Worm (Caenorhabditis elegans) whole organism, L2 larva: ENCODE results near the gene kdin-1.

Source experiments
- C34F6.9 ChIP-seq: fragments of 150-350 bp; optimal IDR thresholded peaks from 2 replicates; lab custom pipeline; 2014; ENCODE audit warnings: missing biosample characterization, missing genetic modification characterization
- F13H6.1 ChIP-seq: sonication (generic microtip); optimal IDR thresholded peaks from 2 replicates; lab custom pipeline; 2016; ENCODE audit warnings: missing genetic modification characterization, missing compliant biosample characterization
- R02D3.7 ChIP-seq: fragments of 150-350 bp; optimal IDR thresholded peaks from 2 replicates; lab custom pipeline; 2014; ENCODE audit warnings: missing biosample characterization, missing genetic modification characterization
- Y55F3AM.14 ChIP-seq: fragments of 200-800 bp; sonication (Bioruptor generic); optimal IDR thresholded peaks from 2 replicates; lab custom pipeline; 2018; ENCODE audit warnings: mild to moderate bottlenecking, missing genetic modification characterization, missing compliant biosample characterization
- ZK546.5 ChIP-seq: sonication (generic microtip); optimal IDR thresholded peaks from 2 replicates; lab custom pipeline; 2017; ENCODE audit warnings: missing biosample characterization, missing genetic modification characterization
- alr-1 ChIP-seq: fragments of 150-350 bp; optimal IDR thresholded peaks from 2 replicates; lab custom pipeline; 2014; ENCODE audit warnings: missing biosample characterization, missing genetic modification characterization
- aly-2 ChIP-seq: fragments of 150-350 bp; optimal IDR thresholded peaks from 2 replicates; lab custom pipeline; 2014; ENCODE audit warnings: missing biosample characterization, missing genetic modification characterization
- ama-1 ChIP-seq: fragments of 150-350 bp; optimal IDR thresholded peaks from 2 replicates; lab custom pipeline; 2018; ENCODE audit warnings: inconsistent platforms
- blmp-1 ChIP-seq: sonication (generic microtip); optimal IDR thresholded peaks from 2 replicates; lab custom pipeline; 2017; ENCODE audit warnings: missing genetic modification characterization, mild to moderate bottlenecking, missing compliant biosample characterization, antibody characterized with exemption, moderate library complexity; ENCODE audit not compliant: insufficient read depth
- ceh-16 ChIP-seq: fragments of 150-350 bp; optimal IDR thresholded peaks from 2 replicates; lab custom pipeline; 2014; ENCODE audit warnings: missing biosample characterization, missing genetic modification characterization
- ceh-82 ChIP-seq: fragments of 150-350 bp; optimal IDR thresholded peaks from 2 replicates; lab custom pipeline; 2014; ENCODE audit warnings: missing biosample characterization, missing genetic modification characterization
- crh-2 ChIP-seq: sonication (generic microtip); optimal IDR thresholded peaks from 2 replicates; lab custom pipeline; 2017; ENCODE audit warnings: missing biosample characterization, missing genetic modification characterization
- dmd-4 ChIP-seq: sonication (generic microtip); optimal IDR thresholded peaks from 2 replicates; lab custom pipeline; 2017; ENCODE audit warnings: missing biosample characterization, missing genetic modification characterization
- egl-27 ChIP-seq: sonication (generic microtip); optimal IDR thresholded peaks from 3 replicates; lab custom pipeline; 2017; ENCODE audit warnings: missing biosample characterization, missing genetic modification reagents, missing genetic modification characterization
- elt-1 ChIP-seq: fragments of 150-350 bp; optimal IDR thresholded peaks from 2 replicates; lab custom pipeline; 2014; ENCODE audit warnings: missing biosample characterization, missing genetic modification characterization
- elt-3 ChIP-seq: sonication (generic microtip); optimal IDR thresholded peaks from 2 replicates; lab custom pipeline; 2017; ENCODE audit warnings: missing biosample characterization, missing genetic modification characterization
- fos-1 ChIP-seq: fragments of 150-350 bp; optimal IDR thresholded peaks from 2 replicates; lab custom pipeline; 2014; ENCODE audit warnings: missing biosample characterization, missing genetic modification characterization
- gmeb-1 ChIP-seq: fragments of 150-350 bp; optimal IDR thresholded peaks from 2 replicates; lab custom pipeline; 2014; ENCODE audit warnings: missing biosample characterization, missing genetic modification characterization
- lin-11 ChIP-seq: fragments of 150-350 bp; sonication (generic microtip); optimal IDR thresholded peaks from 2 replicates; lab custom pipeline; 2014; ENCODE audit warnings: missing biosample characterization, missing genetic modification characterization, inconsistent platforms, mixed read lengths
- lin-13 ChIP-seq: fragments of 150-350 bp; optimal IDR thresholded peaks from 2 replicates; lab custom pipeline; 2014; ENCODE audit warnings: missing biosample characterization, missing genetic modification reagents, missing genetic modification characterization
- lin-39 ChIP-seq: fragments of 150-350 bp; optimal IDR thresholded peaks from 2 replicates; lab custom pipeline; 2014; ENCODE audit warnings: missing biosample characterization, missing genetic modification reagents, missing genetic modification characterization
- lsy-2 ChIP-seq, 2 experiments: fragments of 150-350 bp in 1 of 2; sonication (generic microtip) in 1 of 2; optimal IDR thresholded peaks; 2 replicates each; lab custom pipeline; 2014 to 2017; ENCODE audit warnings: missing biosample characterization in 2 of 2, missing genetic modification characterization in 2 of 2
- mab-5 ChIP-seq: fragments of 150-350 bp; optimal IDR thresholded peaks from 2 replicates; lab custom pipeline; 2014; ENCODE audit warnings: missing biosample characterization, missing genetic modification characterization
- mbf-1 ChIP-seq: sonication (generic microtip); optimal IDR thresholded peaks from 2 replicates; lab custom pipeline; 2017; ENCODE audit warnings: missing biosample characterization, missing genetic modification characterization
- mdl-1 ChIP-seq, 2 experiments: fragments of 150-350 bp in 1 of 2; sonication (generic microtip) in 1 of 2; optimal IDR thresholded peaks; 2 replicates each; lab custom pipeline; 2017; ENCODE audit warnings: missing biosample characterization in 2 of 2, missing genetic modification characterization in 2 of 2
- nhr-10 ChIP-seq: sonication (generic microtip); optimal IDR thresholded peaks from 2 replicates; lab custom pipeline; 2017; ENCODE audit warnings: missing biosample characterization, missing genetic modification characterization
- nhr-11 ChIP-seq: fragments of 150-350 bp; optimal IDR thresholded peaks from 2 replicates; lab custom pipeline; 2014; ENCODE audit warnings: missing biosample characterization, missing genetic modification characterization
- nhr-12 ChIP-seq: fragments of 150-350 bp; optimal IDR thresholded peaks from 2 replicates; lab custom pipeline; 2014; ENCODE audit warnings: missing biosample characterization, missing genetic modification characterization
- nhr-129 ChIP-seq: fragments of 150-350 bp; optimal IDR thresholded peaks from 2 replicates; lab custom pipeline; 2014; ENCODE audit warnings: missing biosample characterization, missing genetic modification characterization
- nhr-21 ChIP-seq: fragments of 150-350 bp; optimal IDR thresholded peaks from 2 replicates; lab custom pipeline; 2014; ENCODE audit warnings: missing biosample characterization, missing genetic modification characterization
- nhr-23 ChIP-seq: fragments of 150-350 bp; optimal IDR thresholded peaks from 2 replicates; lab custom pipeline; 2014; ENCODE audit warnings: missing biosample characterization, missing genetic modification reagents, missing genetic modification characterization
- nhr-237 ChIP-seq: fragments of 150-350 bp; optimal IDR thresholded peaks from 2 replicates; lab custom pipeline; 2014; ENCODE audit warnings: missing biosample characterization, missing genetic modification characterization
- nhr-25 ChIP-seq: fragments of 150-350 bp; sonication (generic microtip); optimal IDR thresholded peaks from 3 replicates; lab custom pipeline; 2014; ENCODE audit warnings: missing biosample characterization, missing genetic modification characterization
- nhr-6 ChIP-seq: fragments of 150-350 bp; optimal IDR thresholded peaks from 2 replicates; lab custom pipeline; 2014; ENCODE audit warnings: missing biosample characterization, missing genetic modification characterization
- nhr-77 ChIP-seq: fragments of 150-350 bp; optimal IDR thresholded peaks from 2 replicates; lab custom pipeline; 2014; ENCODE audit warnings: missing biosample characterization, missing genetic modification characterization
- peb-1 ChIP-seq: fragments of 150-350 bp; optimal IDR thresholded peaks from 2 replicates; lab custom pipeline; 2014; ENCODE audit warnings: missing biosample characterization, missing genetic modification characterization
- sem-4 ChIP-seq: fragments of 150-350 bp; optimal IDR thresholded peaks from 2 replicates; lab custom pipeline; 2014; ENCODE audit warnings: missing biosample characterization, missing genetic modification reagents, missing genetic modification characterization
- skn-1 ChIP-seq: sonication (generic microtip); optimal IDR thresholded peaks from 2 replicates; lab custom pipeline; 2017; ENCODE audit warnings: missing biosample characterization, missing genetic modification characterization
- sma-3 ChIP-seq: sonication (generic microtip); optimal IDR thresholded peaks from 2 replicates; lab custom pipeline; 2016; ENCODE audit warnings: missing genetic modification reagents, missing genetic modification characterization, missing compliant biosample characterization
- sma-9 ChIP-seq, 2 experiments: fragments of 150-350 bp in 1 of 2; sonication (generic microtip) in 1 of 2; optimal IDR thresholded peaks; 2 replicates each; lab custom pipeline; 2014 to 2016; ENCODE audit warnings: missing genetic modification characterization in 2 of 2, mild to moderate bottlenecking in 1 of 2, missing biosample characterization in 1 of 2, missing compliant biosample characterization in 1 of 2, missing genetic modification reagents in 1 of 2, moderate library complexity in 1 of 2
- snpc-4 ChIP-seq: fragments of 150-350 bp; optimal IDR thresholded peaks from 2 replicates; lab custom pipeline; 2014; ENCODE audit warnings: missing biosample characterization, missing genetic modification characterization
- unc-39 ChIP-seq: fragments of 150-350 bp; optimal IDR thresholded peaks from 2 replicates; lab custom pipeline; 2014; ENCODE audit warnings: missing biosample characterization, missing genetic modification characterization
- unc-55 ChIP-seq: fragments of 150-350 bp; sonication (generic microtip); optimal IDR thresholded peaks from 3 replicates; lab custom pipeline; 2014; ENCODE audit warnings: missing biosample characterization, missing genetic modification reagents, missing genetic modification characterization
- unc-62 ChIP-seq: fragments of 150-350 bp; optimal IDR thresholded peaks from 2 replicates; lab custom pipeline; 2014; ENCODE audit warnings: missing biosample characterization, missing genetic modification reagents, missing genetic modification characterization
- zag-1 ChIP-seq: fragments of 150-350 bp; optimal IDR thresholded peaks from 2 replicates; lab custom pipeline; 2014; ENCODE audit warnings: missing biosample characterization, missing genetic modification characterization
- ztf-1 ChIP-seq: fragments of 200-800 bp; sonication (Bioruptor generic); conservative IDR thresholded peaks from 2 replicates; pipeline ENCODE4 v1.3.6; 2022; ENCODE audit warnings: missing genetic modification characterization, missing compliant biosample characterization
- ztf-11 ChIP-seq: sonication (generic microtip); optimal IDR thresholded peaks from 2 replicates; lab custom pipeline; 2017; ENCODE audit warnings: missing biosample characterization, missing genetic modification characterization
- ztf-4 ChIP-seq: fragments of 150-350 bp; optimal IDR thresholded peaks from 2 replicates; lab custom pipeline; 2014; ENCODE audit warnings: missing biosample characterization, missing genetic modification characterization

The kdin-1 gene

DNA sequence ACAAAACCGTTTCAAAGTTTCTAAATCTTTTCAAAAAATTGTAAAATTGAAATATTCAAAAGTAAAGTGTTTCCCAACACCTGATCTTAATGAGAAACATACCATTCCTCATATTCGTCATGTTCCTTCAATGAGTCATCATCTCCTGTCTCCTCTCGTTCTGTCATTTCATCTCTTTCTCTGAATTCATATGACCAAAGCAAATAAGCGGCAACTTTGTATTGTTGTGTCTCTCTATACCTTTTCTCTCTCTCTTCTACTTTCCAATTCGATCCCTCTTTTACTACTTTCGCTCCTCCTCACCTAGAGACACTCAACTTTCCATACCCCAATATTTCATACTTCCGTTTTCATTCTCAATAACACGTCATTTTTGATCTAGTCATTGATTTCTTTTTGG lies 30.2 kb upstream of the kdin-1 start:
- TF ChIP-seq elt-1 (tag; lab: Kevin White, UChicago) = no peak
- TF ChIP-seq ztf-11 = no peak
- no peak for TF ChIP-seq unc-39
- TF ChIP-seq nhr-129 (tag; lab: Kevin White, UChicago) = peak; percentile 75
- TF ChIP-seq fos-1 (tag; lab: Kevin White, UChicago) = peak; percentile 78
- TF ChIP-seq unc-62 (GFP tag; lab: Kevin White, UChicago) = no peak
- TF ChIP-seq unc-55 = no peak
- TF ChIP-seq nhr-77 (tag; lab: Kevin White, UChicago) = no peak
- no peak for TF ChIP-seq nhr-11 (tag; lab: Kevin White, UChicago)
- TF ChIP-seq nhr-25 (tag; lab: Kevin White, UChicago) = peak; percentile 66
- TF ChIP-seq skn-1 (tag; lab: Kevin White, UChicago) = no peak
- TF ChIP-seq gmeb-1 (tag; lab: Kevin White, UChicago) = no peak
- TF ChIP-seq ztf-1 = no peak
- no peak for TF ChIP-seq dmd-4 (tag; lab: Kevin White, UChicago)
- TF ChIP-seq mab-5 (tag; lab: Kevin White, UChicago) = no peak
- no peak for TF ChIP-seq alr-1 (tag; lab: Kevin White, UChicago)
- TF ChIP-seq ama-1 (lab: Kevin White, UChicago) = no peak
- TF ChIP-seq ceh-82 (tag; lab: Kevin White, UChicago) = no peak
- no peak for TF ChIP-seq sem-4
- TF ChIP-seq lin-11 (tag; lab: Kevin White, UChicago) = no peak
- TF ChIP-seq nhr-10 (tag; lab: Kevin White, UChicago) = no peak
- TF ChIP-seq ceh-16 = no peak
- no peak for TF ChIP-seq Y55F3AM.14
- no peak for TF ChIP-seq peb-1 (tag; lab: Kevin White, UChicago)
- TF ChIP-seq snpc-4 = no peak
- no peak for TF ChIP-seq egl-27 (tag; lab: Kevin White, UChicago)
- no peak for TF ChIP-seq lin-39 (tag; lab: Kevin White, UChicago)
- peak; percentile 1 for TF ChIP-seq F13H6.1
- no peak for TF ChIP-seq nhr-237 (tag; lab: Kevin White, UChicago)
- no peak for TF ChIP-seq mbf-1 (tag; lab: Kevin White, UChicago)
- TF ChIP-seq crh-2 (tag; lab: Kevin White, UChicago) = peak; percentile 33
- TF ChIP-seq R02D3.7 (tag; lab: Kevin White, UChicago) = no peak
- no peak for TF ChIP-seq nhr-12 (tag; lab: Kevin White, UChicago)
- TF ChIP-seq aly-2 = no peak
- TF ChIP-seq zag-1 = no peak
- TF ChIP-seq ZK546.5 (tag; lab: Kevin White, UChicago) = no peak
- TF ChIP-seq ztf-4 (tag; lab: Kevin White, UChicago) = no peak
- peak; percentile 2 for TF ChIP-seq C34F6.9 (tag; lab: Kevin White, UChicago)
- peak; percentile 24 for TF ChIP-seq sma-9 (GFP tag; optimal IDR thresholded peaks at IDR 0.05; lab: Kevin White, UChicago)
- no peak for TF ChIP-seq sma-9 (tag; optimal IDR thresholded peaks at IDR 0.05; lab: Kevin White, UChicago)
- TF ChIP-seq nhr-21 (tag; lab: Kevin White, UChicago) = peak; percentile 32
- no peak for TF ChIP-seq mdl-1 (tag; optimal IDR thresholded peaks at IDR 0.05; lab: Kevin White, UChicago)
- TF ChIP-seq blmp-1 (tag; lab: Kevin White, UChicago) = peak; percentile 89
- no peak for TF ChIP-seq nhr-23 (tag; lab: Kevin White, UChicago)
- TF ChIP-seq sma-3 (GFP tag; lab: Kevin White, UChicago) = peak; percentile 48
- no peak for TF ChIP-seq nhr-6 (tag; lab: Kevin White, UChicago)
- TF ChIP-seq elt-3 (tag; lab: Kevin White, UChicago) = no peak
- no peak for TF ChIP-seq lsy-2 (tag; optimal IDR thresholded peaks at IDR 0.05; lab: Kevin White, UChicago)
- no peak for TF ChIP-seq lin-13
